Fruit fly (Drosophila melanogaster): ENCODE results near the gene Rcd4.

Rcd4 gene

DNA sequence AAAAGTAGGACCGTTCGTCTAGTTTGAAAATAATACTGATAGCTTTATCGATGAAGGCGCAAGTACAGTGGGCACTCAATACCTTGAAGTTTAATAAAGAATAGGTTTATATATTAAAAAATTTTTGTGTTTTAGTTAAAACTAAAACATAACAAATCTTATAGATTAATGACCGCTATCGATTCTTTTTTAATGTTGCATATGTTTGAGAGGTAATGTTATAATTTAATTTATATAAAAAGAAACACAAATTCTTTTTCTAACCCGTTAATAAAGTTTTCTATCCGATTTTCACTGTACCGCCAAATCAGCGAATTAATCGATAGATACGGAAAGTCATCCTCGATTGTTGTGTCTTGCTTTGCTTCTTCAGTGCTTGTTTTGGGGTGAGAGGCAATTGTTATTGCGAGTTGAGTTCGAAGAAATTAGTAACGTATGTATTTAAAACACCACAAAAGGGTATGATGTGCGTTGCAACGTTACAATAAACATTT, 1.5 kb downstream of the Rcd4 start, which contains the start of the genes Dad1 and CG13384 (continued):
- TF ChIP-seq D (optimal IDR thresholded peaks at IDR 0.05) (no peak), D (GFP tag; optimal IDR thresholded peaks at IDR 0.05) (peak; percentile 81), CG13287 (GFP tag; IDR thresholded peaks at IDR 0.05; ENCODE audit: partially characterized antibody) (peak; percentile 50), CG10959 (GFP tag; IDR thresholded peaks at IDR 0.05) (peak; percentile 69), CG3726 (GFP tag; IDR thresholded peaks at IDR 0.05) (peak; percentile 74; the same call in 2 of the 3 replicates), Spps (tag; optimal IDR thresholded peaks at IDR 0.05) (peak; percentile 82), Side (GFP tag; optimal IDR thresholded peaks at IDR 0.05) (no peak), sim (GFP tag; IDR thresholded peaks at IDR 0.05) (peak; percentile 53; the same call in 1 of the 2 replicates), caup (GFP tag; optimal IDR thresholded peaks at IDR 0.05; ENCODE audit: severe bottlenecking) (peak; percentile 89), Lhr (GFP tag; optimal IDR thresholded peaks at IDR 0.05) (peak; percentile 58), Tbp (GFP tag; optimal IDR thresholded peaks at IDR 0.05) (no peak), CG34422 (GFP tag; IDR thresholded peaks at IDR 0.05) (peak; percentile 88), CG31441 (GFP tag; IDR thresholded peaks at IDR 0.05) (peak; percentile 97), sc (optimal IDR thresholded peaks at IDR 0.05) (no peak), sc (GFP tag; optimal IDR thresholded peaks at IDR 0.05) (peak; percentile 72), az2 (GFP tag; optimal IDR thresholded peaks at IDR 0.05) (peak; percentile 92), phol (tag; optimal IDR thresholded peaks at IDR 0.05) (peak; percentile 94), HmgD (GFP tag; optimal IDR thresholded peaks at IDR 0.05) (peak; percentile 0), Sox100B (GFP tag; optimal IDR thresholded peaks at IDR 0.05) (peak; percentile 93), CG12219 (GFP tag; optimal IDR thresholded peaks at IDR 0.05) (peak; percentile 57), sisA (GFP tag; IDR thresholded peaks at IDR 0.05) (peak; percentile 88), jumu (GFP tag; optimal IDR thresholded peaks at IDR 0.05) (no peak), CG12744 (GFP tag; optimal IDR thresholded peaks at IDR 0.05) (peak; percentile 77), CG3995 (GFP tag; optimal IDR thresholded peaks at IDR 0.05) (peak; percentile 43), CG10565 (GFP tag; optimal IDR thresholded peaks at IDR 0.05) (peak; percentile 38), CG9609 (GFP tag; optimal IDR thresholded peaks at IDR 0.05) (no peak), Gug (GFP tag; IDR thresholded peaks at IDR 0.05) (peak; percentile 78), CG10209 (GFP tag; optimal IDR thresholded peaks at IDR 0.05) (peak; percentile 92), danr (GFP tag; IDR thresholded peaks at IDR 0.05) (peak; percentile 89), CG34224 (GFP tag; IDR thresholded peaks at IDR 0.05; ENCODE audit: partially characterized antibody) (peak; percentile 35; the same call in 2 of the 3 replicates), CG30431 (GFP tag; optimal IDR thresholded peaks at IDR 0.05) (peak; percentile 69), CG7987 (GFP tag; optimal IDR thresholded peaks at IDR 0.05) (peak; percentile 40), lmd (GFP tag; IDR thresholded peaks at IDR 0.05) (peak; percentile 93), CG11398 (GFP tag; optimal IDR thresholded peaks at IDR 0.05) (no peak), CG15514 (GFP tag; optimal IDR thresholded peaks at IDR 0.05) (peak; percentile 89), Mad (GFP tag; optimal IDR thresholded peaks at IDR 0.05) (peak; percentile 67), peb (GFP tag; IDR thresholded peaks at IDR 0.05) (peak; percentile 85), amos (GFP tag; IDR thresholded peaks at IDR 0.05; ENCODE audit: partially characterized antibody) (peak; percentile 45; the same call in 1 of the 2 replicates), Mrtf (GFP tag; IDR thresholded peaks at IDR 0.05) (peak; percentile 88), esg (GFP tag; conservative IDR thresholded peaks at IDR 0.05) (peak; percentile 94), CG16779 (GFP tag; IDR thresholded peaks at IDR 0.05) (0 out of 2 replicates have a peak, but pooled peaks have one; percentile 19), CG18011 (GFP tag; optimal IDR thresholded peaks at IDR 0.05) (peak; percentile 78), CG12104 (GFP tag; optimal IDR thresholded peaks at IDR 0.05) (peak; percentile 80), CG11456 (GFP tag; IDR thresholded peaks at IDR 0.05) (no peak; the same call in none of the 3 replicates), Sox102F (GFP tag; optimal IDR thresholded peaks at IDR 0.05) (peak; percentile 91), crp (GFP tag; optimal IDR thresholded peaks at IDR 0.05) (peak in 1 of 2 experiments; percentile 58), CG7786 (GFP tag; optimal IDR thresholded peaks at IDR 0.05) (peak; percentile 59), dan (GFP tag; IDR thresholded peaks at IDR 0.05) (peak; percentile 63), rib (GFP tag; IDR thresholded peaks at IDR 0.05) (peak; percentile 88), CG18262 (tag; optimal IDR thresholded peaks at IDR 0.05) (peak; percentile 94), da (GFP tag; optimal IDR thresholded peaks at IDR 0.05) (no peak)

Data from whole organism, embryonic.